Fruit fly (Drosophila melanogaster) whole organism, embryonic: ENCODE measurements around the gene Mad.

Source experiments
- Ada2b ChIP-seq: fragments of 200-800 bp; sonication (Bioruptor generic); IDR thresholded peaks from 2 replicates; pipeline ENCODE4 v1.3.6; 2022; ENCODE audit warnings: missing biosample characterization, missing genetic modification characterization
- Asciz ChIP-seq: fragments of 200-800 bp; sonication (Bioruptor generic); optimal IDR thresholded peaks from 2 replicates; lab custom pipeline; 2017; ENCODE audit warnings: missing biosample characterization, mild to moderate bottlenecking, missing genetic modification characterization, missing genetic modification reagents
- Atf3 ChIP-seq: fragments of 200-800 bp; sonication (Bioruptor generic); optimal IDR thresholded peaks from 3 replicates; lab custom pipeline; 2016; ENCODE audit warnings: missing biosample characterization, missing genetic modification characterization
- Bteb2 ChIP-seq: fragments of 200-800 bp; sonication (Bioruptor generic); optimal IDR thresholded peaks from 2 replicates; lab custom pipeline; 2016; ENCODE audit warnings: missing biosample characterization, missing genetic modification characterization
- CG10267 ChIP-seq: fragments of 200-800 bp; sonication (Bioruptor generic); optimal IDR thresholded peaks from 2 replicates; lab custom pipeline; 2018; ENCODE audit warnings: missing biosample characterization, mild to moderate bottlenecking, missing genetic modification characterization, moderate library complexity
- CG10959 ChIP-seq: fragments of 200-800 bp; sonication (Bioruptor generic); IDR thresholded peaks from 2 replicates; pipeline ENCODE4 v1.3.6; 2022; ENCODE audit warnings: missing biosample characterization, missing genetic modification characterization
- CG12071 ChIP-seq: fragments of 200-800 bp; sonication (Bioruptor generic); optimal IDR thresholded peaks from 3 replicates; lab custom pipeline; 2018; ENCODE audit warnings: missing biosample characterization, mild to moderate bottlenecking, missing genetic modification characterization
- CG14050 ChIP-seq: fragments of 200-800 bp; sonication (Bioruptor generic); IDR thresholded peaks from 3 replicates; pipeline ENCODE4 v1.3.6; 2022; ENCODE audit warnings: missing biosample characterization, missing genetic modification characterization
- CG15479 ChIP-seq: fragments of 200-800 bp; sonication (Bioruptor generic); optimal IDR thresholded peaks from 3 replicates; lab custom pipeline; 2019; ENCODE audit warnings: missing biosample characterization, mild to moderate bottlenecking, missing genetic modification characterization, moderate library complexity
- CG15514 ChIP-seq: fragments of 200-800 bp; sonication (Bioruptor generic); optimal IDR thresholded peaks from 3 replicates; lab custom pipeline; 2017; ENCODE audit warnings: missing biosample characterization, missing genetic modification characterization, mild to moderate bottlenecking, moderate library complexity, missing genetic modification reagents
- CG17829 ChIP-seq: fragments of 200-800 bp; optimal IDR thresholded peaks from 2 replicates; lab custom pipeline; 2019; ENCODE audit warnings: missing biosample characterization, mild to moderate bottlenecking, missing genetic modification characterization, moderate library complexity
- CG2712 ChIP-seq: fragments of 200-800 bp; optimal IDR thresholded peaks from 3 replicates; lab custom pipeline; 2019; ENCODE audit warnings: missing biosample characterization, mild to moderate bottlenecking, missing genetic modification characterization, moderate library complexity
- CG31441 ChIP-seq: fragments of 200-800 bp; sonication (Bioruptor generic); IDR thresholded peaks from 2 replicates; pipeline ENCODE4 v1.3.6; 2022; ENCODE audit warnings: missing biosample characterization, missing genetic modification characterization
- CG34422 ChIP-seq: fragments of 200-800 bp; sonication (Bioruptor generic); IDR thresholded peaks from 3 replicates; pipeline ENCODE4 v1.3.6; 2022; ENCODE audit warnings: missing biosample characterization, missing genetic modification characterization
- CG4404 ChIP-seq: fragments of 200-800 bp; sonication (Bioruptor generic); IDR thresholded peaks from 2 replicates; pipeline ENCODE4 v1.3.6; 2022; ENCODE audit warnings: missing biosample characterization, missing genetic modification characterization
- CG6272 ChIP-seq: fragments of 200-800 bp; sonication (Bioruptor generic); IDR thresholded peaks from 2 replicates; pipeline ENCODE4 v1.3.6; 2022; ENCODE audit warnings: missing biosample characterization, missing genetic modification characterization
- CG6689 ChIP-seq: fragments of 200-800 bp; sonication (Bioruptor generic); IDR thresholded peaks from 2 replicates; pipeline ENCODE4 v1.3.6; 2022; ENCODE audit warnings: missing biosample characterization, missing genetic modification characterization
- CG9215 ChIP-seq: fragments of 200-800 bp; sonication (Bioruptor generic); IDR thresholded peaks from 2 replicates; pipeline ENCODE4 v1.3.6; 2022; ENCODE audit warnings: missing biosample characterization, missing genetic modification characterization
- CG9609 ChIP-seq: fragments of 200-800 bp; sonication (Bioruptor generic); optimal IDR thresholded peaks from 3 replicates; lab custom pipeline; 2016; ENCODE audit warnings: missing biosample characterization, missing genetic modification characterization
- CG9817 ChIP-seq: fragments of 200-800 bp; sonication (Bioruptor generic); optimal IDR thresholded peaks from 2 replicates; lab custom pipeline; 2018; ENCODE audit warnings: missing biosample characterization, mild to moderate bottlenecking, missing genetic modification characterization, moderate library complexity
- Dad ChIP-seq: fragments of 200-800 bp; sonication (Bioruptor generic); optimal IDR thresholded peaks from 3 replicates; lab custom pipeline; 2016; ENCODE audit warnings: missing biosample characterization, missing genetic modification characterization
- Gug ChIP-seq: fragments of 200-800 bp; sonication (Bioruptor generic); IDR thresholded peaks from 4 replicates; pipeline ENCODE4 v1.3.6; 2022; ENCODE audit warnings: missing biosample characterization, missing genetic modification characterization
- H2.0 ChIP-seq: fragments of 200-800 bp; sonication (Bioruptor generic); IDR thresholded peaks from 2 replicates; pipeline ENCODE4 v1.3.6; 2022; ENCODE audit warnings: missing biosample characterization, missing genetic modification characterization
- HLH3B ChIP-seq: fragments of 200-800 bp; sonication (Bioruptor generic); IDR thresholded peaks from 2 replicates; pipeline ENCODE4 v1.3.6; 2022; ENCODE audit warnings: missing biosample characterization, missing genetic modification characterization
- NFAT ChIP-seq: fragments of 200-800 bp; sonication (Bioruptor generic); IDR thresholded peaks from 2 replicates; pipeline ENCODE4 v1.3.6; 2022; ENCODE audit warnings: missing biosample characterization, missing genetic modification characterization
- Ptx1 ChIP-seq: fragments of 200-800 bp; sonication (Bioruptor generic); IDR thresholded peaks from 2 replicates; pipeline ENCODE4 v1.3.6; 2022; ENCODE audit warnings: missing biosample characterization, missing genetic modification characterization
- Rx ChIP-seq: fragments of 200-800 bp; sonication (Bioruptor generic); IDR thresholded peaks from 2 replicates; pipeline ENCODE4 v1.3.6; 2022; ENCODE audit warnings: missing biosample characterization, missing genetic modification characterization
- Sin3A ChIP-seq: fragments of >200 bp; optimal IDR thresholded peaks from 2 replicates; lab custom pipeline; 2018
- Sox102F ChIP-seq: fragments of 200-800 bp; sonication (Bioruptor generic); optimal IDR thresholded peaks from 2 replicates; lab custom pipeline; 2018; ENCODE audit warnings: missing biosample characterization, mild to moderate bottlenecking, missing genetic modification characterization, moderate library complexity
- Stat92E ChIP-seq, 3 experiments: fragments of >200 bp in 2 of 3; fragments of 200-800 bp in 1 of 3; sonication (Bioruptor generic) in 1 of 3; optimal IDR thresholded peaks; 2 replicates each; lab custom pipeline; 2017 to 2019; ENCODE audit warnings: missing biosample characterization in 3 of 3, missing genetic modification characterization in 3 of 3, mild to moderate bottlenecking in 1 of 3, moderate library complexity in 1 of 3
- bowl ChIP-seq: fragments of 200-800 bp; sonication (Bioruptor generic); IDR thresholded peaks from 2 replicates; pipeline ENCODE4 v1.3.6; 2022; ENCODE audit warnings: missing biosample characterization, missing genetic modification characterization
- crp ChIP-seq, 2 experiments: fragments of 200-800 bp; sonication (Bioruptor generic); optimal IDR thresholded peaks; 2 replicates in 1 of 2; 3 replicates in 1 of 2; lab custom pipeline; 2017; ENCODE audit warnings: missing biosample characterization in 2 of 2, missing genetic modification characterization in 2 of 2, mild to moderate bottlenecking in 1 of 2, moderate library complexity in 1 of 2
- dmrt99B ChIP-seq: fragments of 200-800 bp; sonication (Bioruptor generic); optimal IDR thresholded peaks from 2 replicates; lab custom pipeline; 2018; ENCODE audit warnings: missing biosample characterization, mild to moderate bottlenecking, missing genetic modification characterization, moderate library complexity
- esg ChIP-seq: fragments of 200-800 bp; sonication (Bioruptor generic); conservative IDR thresholded peaks from 2 replicates; pipeline ENCODE4 v1.3.6; 2022; ENCODE audit warnings: missing biosample characterization, missing genetic modification characterization
- eve ChIP-seq, 2 experiments: fragments of >200 bp; optimal IDR thresholded peaks; 2 replicates each; lab custom pipeline; 2017; ENCODE audit warnings: missing biosample characterization in 2 of 2, missing genetic modification characterization in 2 of 2
- ftz-f1 ChIP-seq: fragments of 200-800 bp; sonication (Bioruptor generic); optimal IDR thresholded peaks from 2 replicates; lab custom pipeline; 2016; ENCODE audit warnings: missing biosample characterization, missing genetic modification characterization
- gcm ChIP-seq: fragments of 200-800 bp; sonication (Bioruptor generic); optimal IDR thresholded peaks from 2 replicates; lab custom pipeline; 2019; ENCODE audit warnings: missing biosample characterization, mild to moderate bottlenecking, missing genetic modification characterization, moderate library complexity
- ham ChIP-seq: fragments of 200-800 bp; sonication (Bioruptor generic); IDR thresholded peaks from 2 replicates; pipeline ENCODE4 v1.3.6; 2022; ENCODE audit warnings: missing biosample characterization, missing genetic modification characterization
- hkb ChIP-seq, 2 experiments: fragments of 200-800 bp in 1 of 2; fragments of >200 bp in 1 of 2; sonication (Bioruptor generic) in 1 of 2; IDR thresholded peaks in 1 of 2; optimal IDR thresholded peaks in 1 of 2; 2 replicates each; pipeline versions ENCODE4 v1.3.6 to Lab custom; 2017 to 2022; ENCODE audit warnings: missing biosample characterization in 1 of 2, missing genetic modification characterization in 1 of 2
- nom ChIP-seq: fragments of 200-800 bp; sonication (Bioruptor generic); optimal IDR thresholded peaks from 2 replicates; lab custom pipeline; 2017; ENCODE audit warnings: missing biosample characterization, missing genetic modification characterization, mild to moderate bottlenecking, moderate library complexity, missing genetic modification reagents
- prd ChIP-seq, 3 experiments: fragments of >200 bp in 2 of 3; fragments of 200-800 bp in 1 of 3; sonication (Bioruptor generic) in 1 of 3; optimal IDR thresholded peaks in 2 of 3; IDR thresholded peaks in 1 of 3; 2 replicates in 2 of 3; 3 replicates in 1 of 3; pipeline versions ENCODE4 v1.3.6 to Lab custom; 2017 to 2022; ENCODE audit warnings: missing biosample characterization in 1 of 3, missing genetic modification characterization in 1 of 3
- psq ChIP-seq: fragments of 200-800 bp; sonication (Bioruptor generic); optimal IDR thresholded peaks from 2 replicates; lab custom pipeline; 2017; ENCODE audit warnings: missing biosample characterization, missing genetic modification characterization
- row ChIP-seq: fragments of 200-800 bp; sonication (Bioruptor generic); IDR thresholded peaks from 3 replicates; pipeline ENCODE4 v1.3.6; 2022; ENCODE audit warnings: missing biosample characterization, missing genetic modification characterization
- schlank ChIP-seq: fragments of 200-800 bp; sonication (Bioruptor generic); optimal IDR thresholded peaks from 2 replicates; lab custom pipeline; 2018; ENCODE audit warnings: missing biosample characterization, mild to moderate bottlenecking, missing genetic modification characterization
- sisA ChIP-seq: fragments of 200-800 bp; sonication (Bioruptor generic); IDR thresholded peaks from 2 replicates; pipeline ENCODE4 v1.3.6; 2022; ENCODE audit warnings: missing biosample characterization, missing genetic modification characterization
- slbo ChIP-seq: fragments of 200-800 bp; sonication (Bioruptor generic); IDR thresholded peaks from 2 replicates; pipeline ENCODE4 v1.3.6; 2022; ENCODE audit warnings: missing biosample characterization, missing genetic modification characterization
- ssp ChIP-seq: fragments of 200-800 bp; sonication (Bioruptor generic); IDR thresholded peaks from 2 replicates; pipeline ENCODE4 v1.3.6; 2022; ENCODE audit warnings: missing biosample characterization, missing genetic modification characterization
- tin ChIP-seq: fragments of 200-800 bp; sonication (Bioruptor generic); optimal IDR thresholded peaks from 3 replicates; lab custom pipeline; 2016; ENCODE audit warnings: missing biosample characterization, missing genetic modification characterization
- toy ChIP-seq: fragments of 200-800 bp; sonication (Bioruptor generic); IDR thresholded peaks from 2 replicates; pipeline ENCODE4 v1.3.6; 2022; ENCODE audit warnings: missing biosample characterization, missing genetic modification characterization
- zfh1 ChIP-seq: fragments of 200-800 bp; sonication (Bioruptor generic); IDR thresholded peaks from 3 replicates; pipeline ENCODE4 v1.3.6; 2022; ENCODE audit warnings: missing biosample characterization, missing genetic modification characterization

Mad gene

DNA sequence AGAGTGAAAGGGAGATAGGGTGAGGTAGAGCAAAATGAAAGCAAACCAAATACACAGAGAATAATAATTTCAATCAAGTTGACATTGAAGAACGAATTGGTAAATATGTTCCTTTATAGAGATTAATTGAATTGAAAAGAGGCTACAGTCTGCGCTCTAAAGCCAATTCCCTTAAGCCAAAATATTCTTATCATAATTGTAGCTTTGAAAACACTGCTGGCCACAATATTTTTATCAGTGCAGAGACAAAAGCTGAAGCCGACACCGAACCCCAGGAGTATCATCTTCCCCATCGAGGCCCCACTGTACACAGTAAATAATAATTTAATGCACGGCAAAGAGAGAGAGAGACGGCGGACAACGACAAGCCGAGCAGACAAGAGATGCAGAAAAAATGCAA, 53.5 kb downstream of the Mad start:
- TF ChIP-seq Sox102F (GFP tag; lab: Kevin White, UChicago) (peak; percentile 17), CG15479 (GFP tag; lab: Kevin White, UChicago) (no peak), CG9817 (no peak), CG6272 (GFP tag; lab: Robert Waterston, UW) (no peak), CG12071 (GFP tag; lab: Kevin White, UChicago) (no peak), Ada2b (GFP tag; lab: Robert Waterston, UW) (peak; percentile 52; the same call in 1 of the 2 replicates), CG34422 (GFP tag; lab: Robert Waterston, UW) (peak; percentile 58; the same call in 2 of the 3 replicates), CG15514 (no peak), Ptx1 (no peak), CG2712 (tag; lab: Kevin White, UChicago) (peak; percentile 52), ssp (GFP tag; lab: Robert Waterston, UW) (0 out of 2 replicates have a peak, but pooled peaks have one; percentile 14), CG10267 (tag; lab: Kevin White, UChicago) (peak; percentile 7), HLH3B (peak; percentile 42; the same call in 1 of the 2 replicates), slbo (GFP tag; lab: Robert Waterston, UW) (peak; percentile 26; the same call in 1 of the 2 replicates), hkb (optimal IDR thresholded peaks at IDR 0.05; lab: Kevin White, UChicago) (no peak), hkb (GFP tag; IDR thresholded peaks at IDR 0.05; lab: Robert Waterston, UW) (peak; percentile 43; the same call in 1 of the 2 replicates), ham (GFP tag; lab: Robert Waterston, UW) (no peak), CG4404 (GFP tag; lab: Robert Waterston, UW) (no peak), H2.0 (GFP tag; lab: Robert Waterston, UW) (peak; percentile 37; the same call in 1 of the 2 replicates), Dad (peak; percentile 11), Bteb2 (GFP tag; lab: Kevin White, UChicago) (no peak), CG17829 (peak; percentile 35), Rx (0 out of 2 replicates have a peak, but pooled peaks have one; percentile 7), Sin3A (lab: Kevin White, UChicago) (no peak), Gug (GFP tag; lab: Robert Waterston, UW) (peak; percentile 55; the same call in 3 of the 4 replicates), zfh1 (0 out of 3 replicates have a peak, but pooled peaks have one; percentile 13), dmrt99B (peak; percentile 45), sisA (peak; percentile 50), psq (no peak), schlank (tag; lab: Kevin White, UChicago) (no peak), gcm (GFP tag; lab: Kevin White, UChicago) (no peak), NFAT (GFP tag; lab: Robert Waterston, UW) (no peak), CG9215 (GFP tag; lab: Robert Waterston, UW) (no peak), tin (GFP tag; lab: Kevin White, UChicago) (peak; percentile 16), bowl (no peak), nom (GFP tag; lab: Kevin White, UChicago) (peak; percentile 28), esg (GFP tag; lab: Robert Waterston, UW) (0 out of 2 replicates have a peak, but pooled peaks have one; percentile 13), Stat92E (GFP tag; optimal IDR thresholded peaks at IDR 0.05; lab: Kevin White, UChicago) (no peak), CG31441 (peak; percentile 42; the same call in 1 of the 2 replicates), toy (GFP tag; lab: Robert Waterston, UW) (no peak), CG14050 (GFP tag; lab: Robert Waterston, UW) (no peak), prd (optimal IDR thresholded peaks at IDR 0.05; lab: Kevin White, UChicago) (no peak), prd (GFP tag; IDR thresholded peaks at IDR 0.05; lab: Robert Waterston, UW) (peak; percentile 59; the same call in 1 of the 3 replicates), Atf3 (GFP tag; lab: Kevin White, UChicago) (no peak), CG9609 (GFP tag; lab: Kevin White, UChicago) (no peak), CG6689 (GFP tag; lab: Robert Waterston, UW) (0 out of 2 replicates have a peak, but pooled peaks have one; percentile 32), CG10959 (GFP tag; lab: Robert Waterston, UW) (0 out of 2 replicates have a peak, but pooled peaks have one; percentile 9), row (GFP tag; lab: Robert Waterston, UW) (peak; percentile 42), ftz-f1 (GFP tag; lab: Kevin White, UChicago) (no peak), Asciz (GFP tag; lab: Kevin White, UChicago) (peak; percentile 18), eve (GFP tag; optimal IDR thresholded peaks at IDR 0.05; lab: Kevin White, UChicago) (peak in 1 of 2 experiments; percentile 15), crp (GFP tag; optimal IDR thresholded peaks at IDR 0.05; lab: Kevin White, UChicago) (no peak)
